Worm (Caenorhabditis elegans) whole organism, L4 larva: ENCODE results near the gene ttbk-5.

Source experiments
- F10B5.3 ChIP-seq: sonication (generic microtip); optimal IDR thresholded peaks from 2 replicates; lab custom pipeline; 2016; ENCODE audit warnings: mild to moderate bottlenecking, missing genetic modification characterization, missing compliant biosample characterization
- R02D3.7 ChIP-seq: fragments of 150-350 bp; sonication (generic microtip); optimal IDR thresholded peaks from 3 replicates; lab custom pipeline; 2014; ENCODE audit warnings: missing biosample characterization, missing genetic modification characterization
- T20F7.1 ChIP-seq: fragments of 200-800 bp; sonication (Bioruptor generic); optimal IDR thresholded peaks from 2 replicates; lab custom pipeline; 2018; ENCODE audit warnings: mild to moderate bottlenecking, missing genetic modification characterization, missing compliant biosample characterization
- T26A8.4 ChIP-seq: fragments of 200-800 bp; sonication (Bioruptor generic); IDR thresholded peaks from 2 replicates; pipeline ENCODE4 v1.3.6; 2022; ENCODE audit warnings: missing genetic modification characterization, missing compliant biosample characterization
- ZK546.5 ChIP-seq, 2 experiments: sonication (generic microtip); optimal IDR thresholded peaks; 2 replicates each; lab custom pipeline; 2017; ENCODE audit warnings: missing biosample characterization in 2 of 2, missing genetic modification characterization in 2 of 2
- aha-1 ChIP-seq: fragments of 150-350 bp; peaks from one replicate; lab custom pipeline; 2014; ENCODE audit warnings: missing biosample characterization, missing genetic modification characterization
- ces-1 ChIP-seq: fragments of 150-350 bp; sonication (generic microtip); optimal IDR thresholded peaks from 4 replicates; lab custom pipeline; 2014; ENCODE audit warnings: missing biosample characterization, missing genetic modification reagents, missing genetic modification characterization
- cey-2 ChIP-seq: sonication (generic microtip); optimal IDR thresholded peaks from 3 replicates; lab custom pipeline; 2017; ENCODE audit warnings: missing genetic modification characterization, mild to moderate bottlenecking, missing compliant biosample characterization, antibody characterized with exemption, borderline replicate concordance; ENCODE audit not compliant: insufficient read depth
- daf-16 ChIP-seq, 3 experiments: sonication (generic microtip); optimal IDR thresholded peaks; 2 replicates each; lab custom pipeline; 2016 to 2017; ENCODE audit warnings: missing genetic modification characterization in 3 of 3, missing genetic modification reagents in 3 of 3, mild to moderate bottlenecking in 2 of 3, missing compliant biosample characterization in 2 of 3, missing biosample characterization in 1 of 3, moderate library complexity in 1 of 3
- daf-19 ChIP-seq: fragments of 200-800 bp; sonication (Bioruptor generic); conservative IDR thresholded peaks from 2 replicates; pipeline ENCODE4 v1.3.6; 2022; ENCODE audit warnings: missing genetic modification characterization, missing compliant biosample characterization
- daf-8 ChIP-seq: fragments of 200-800 bp; sonication (Bioruptor generic); IDR thresholded peaks from 2 replicates; pipeline ENCODE4 v1.3.6; 2022; ENCODE audit warnings: missing genetic modification characterization, missing compliant biosample characterization
- dmd-6 ChIP-seq: fragments of 200-800 bp; sonication (Bioruptor generic); IDR thresholded peaks from 2 replicates; pipeline ENCODE4 v1.3.6; 2022; ENCODE audit warnings: missing genetic modification reagents, missing genetic modification characterization, missing compliant biosample characterization
- dmd-8 ChIP-seq: fragments of 200-800 bp; sonication (Bioruptor generic); IDR thresholded peaks from 2 replicates; pipeline ENCODE4 v1.3.6; 2022; ENCODE audit warnings: missing genetic modification characterization, missing compliant biosample characterization
- dmd-9 ChIP-seq: fragments of 200-800 bp; sonication (Bioruptor generic); IDR thresholded peaks from 2 replicates; pipeline ENCODE4 v1.3.6; 2022; ENCODE audit warnings: missing genetic modification reagents, missing genetic modification characterization, missing compliant biosample characterization
- dve-1 ChIP-seq: sonication (generic microtip); optimal IDR thresholded peaks from 2 replicates; lab custom pipeline; 2017; ENCODE audit warnings: antibody characterized with exemption, mild to moderate bottlenecking, missing genetic modification characterization, missing compliant biosample characterization; ENCODE audit not compliant: insufficient read depth
- fkh-10 ChIP-seq: fragments of 150-350 bp; optimal IDR thresholded peaks from 2 replicates; lab custom pipeline; 2014; ENCODE audit warnings: missing biosample characterization, missing genetic modification reagents, missing genetic modification characterization
- hif-1 ChIP-seq, 2 experiments: sonication (generic microtip); optimal IDR thresholded peaks; 2 replicates each; lab custom pipeline; 2016 to 2017; ENCODE audit warnings: missing compliant biosample characterization in 2 of 2, missing genetic modification characterization in 2 of 2, missing genetic modification reagents in 2 of 2, missing genotype in 2 of 2, mild to moderate bottlenecking in 1 of 2
- hlh-11 ChIP-seq: fragments of 200-800 bp; sonication (Bioruptor generic); optimal IDR thresholded peaks from 2 replicates; lab custom pipeline; 2018; ENCODE audit warnings: mild to moderate bottlenecking, missing genetic modification characterization, missing compliant biosample characterization
- hlh-30 ChIP-seq: sonication (generic microtip); optimal IDR thresholded peaks from 2 replicates; lab custom pipeline; 2017; ENCODE audit warnings: antibody characterized with exemption, mild to moderate bottlenecking, missing genetic modification characterization, missing compliant biosample characterization; ENCODE audit not compliant: insufficient read depth
- hmg-1.1 ChIP-seq: fragments of 200-800 bp; sonication (Bioruptor generic); IDR thresholded peaks from 2 replicates; pipeline ENCODE4 v1.3.6; 2022; ENCODE audit warnings: missing genetic modification reagents, missing genetic modification characterization, missing compliant biosample characterization
- lim-7 ChIP-seq: fragments of 200-800 bp; sonication (Bioruptor generic); IDR thresholded peaks from 2 replicates; pipeline ENCODE4 v1.3.6; 2022; ENCODE audit warnings: missing genetic modification characterization, missing compliant biosample characterization
- lin-1 ChIP-seq: fragments of 200-800 bp; sonication (Bioruptor generic); IDR thresholded peaks from 2 replicates; pipeline ENCODE4 v1.3.6; 2022; ENCODE audit warnings: missing genetic modification reagents, missing genetic modification characterization, missing compliant biosample characterization
- lin-38 ChIP-seq: fragments of 200-800 bp; sonication (Bioruptor generic); IDR thresholded peaks from 2 replicates; pipeline ENCODE4 v1.3.6; 2022; ENCODE audit warnings: missing genetic modification reagents, missing genetic modification characterization, missing compliant biosample characterization
- lsy-2 ChIP-seq, 2 experiments: fragments of 150-350 bp in 1 of 2; sonication (generic microtip) in 1 of 2; optimal IDR thresholded peaks; 2 replicates each; lab custom pipeline; 2014 to 2017; ENCODE audit warnings: missing biosample characterization in 2 of 2, missing genetic modification characterization in 2 of 2
- mdl-1 ChIP-seq, 2 experiments: fragments of 150-350 bp in 1 of 2; sonication (generic microtip) in 1 of 2; optimal IDR thresholded peaks; 2 replicates each; lab custom pipeline; 2014 to 2017; ENCODE audit warnings: missing biosample characterization in 2 of 2, missing genetic modification characterization in 2 of 2
- mep-1 ChIP-seq: fragments of 150-350 bp; sonication (generic microtip); optimal IDR thresholded peaks from 3 replicates; lab custom pipeline; 2014; ENCODE audit warnings: missing biosample characterization, missing genetic modification characterization
- mes-2 ChIP-seq: sonication (generic microtip); optimal IDR thresholded peaks from 2 replicates; lab custom pipeline; 2016; ENCODE audit warnings: missing genotype, mild to moderate bottlenecking, missing genetic modification characterization, missing compliant biosample characterization; ENCODE audit not compliant: poor library complexity, severe bottlenecking
- nhr-102 ChIP-seq: sonication (generic microtip); optimal IDR thresholded peaks from 2 replicates; lab custom pipeline; 2016; ENCODE audit warnings: mild to moderate bottlenecking, missing genetic modification characterization, moderate library complexity, missing compliant biosample characterization
- nhr-237 ChIP-seq: sonication (generic microtip); optimal IDR thresholded peaks from 2 replicates; lab custom pipeline; 2017; ENCODE audit warnings: missing biosample characterization, missing genetic modification characterization
- nhr-25 ChIP-seq: sonication (generic microtip); optimal IDR thresholded peaks from 2 replicates; lab custom pipeline; 2017; ENCODE audit warnings: missing genetic modification characterization, mild to moderate bottlenecking, missing compliant biosample characterization, antibody characterized with exemption, moderate library complexity, borderline replicate concordance; ENCODE audit not compliant: insufficient read depth
- nhr-28 ChIP-seq: fragments of 150-350 bp; optimal IDR thresholded peaks from 2 replicates; lab custom pipeline; 2014; ENCODE audit warnings: missing biosample characterization, missing genetic modification characterization
- nhr-48 ChIP-seq: sonication (generic microtip); optimal IDR thresholded peaks from 2 replicates; lab custom pipeline; 2016; ENCODE audit warnings: mild to moderate bottlenecking, missing genetic modification characterization, missing compliant biosample characterization
- nhr-76 ChIP-seq: fragments of 150-350 bp; optimal IDR thresholded peaks from 2 replicates; lab custom pipeline; 2014; ENCODE audit warnings: missing biosample characterization, missing genetic modification characterization
- nhr-77 ChIP-seq: fragments of 150-350 bp; optimal IDR thresholded peaks from 2 replicates; lab custom pipeline; 2014; ENCODE audit warnings: missing biosample characterization, missing genetic modification characterization
- pha-4 ChIP-seq, 2 experiments: fragments of 150-350 bp in 1 of 2; fragments of 200-800 bp in 1 of 2; sonication (Bioruptor generic) in 1 of 2; IDR thresholded peaks in 1 of 2; optimal IDR thresholded peaks in 1 of 2; 2 replicates each; pipeline versions ENCODE4 v1.3.6 to Lab custom; 2014 to 2022; ENCODE audit warnings: missing genetic modification characterization in 2 of 2, missing genetic modification reagents in 2 of 2, missing biosample characterization in 1 of 2, missing compliant biosample characterization in 1 of 2
- php-3 ChIP-seq: fragments of 200-800 bp; sonication (Bioruptor generic); IDR thresholded peaks from 2 replicates; pipeline ENCODE4 v1.3.6; 2022; ENCODE audit warnings: missing genetic modification reagents, missing genetic modification characterization, missing compliant biosample characterization
- saeg-2 ChIP-seq: fragments of 200-800 bp; sonication (Bioruptor generic); IDR thresholded peaks from 2 replicates; pipeline ENCODE4 v1.3.6; 2022; ENCODE audit warnings: missing genetic modification reagents, missing genetic modification characterization, missing compliant biosample characterization
- skn-1 ChIP-seq: fragments of 150-350 bp; optimal IDR thresholded peaks from 2 replicates; lab custom pipeline; 2014; ENCODE audit warnings: missing biosample characterization, missing genetic modification characterization
- snpc-1.2 ChIP-seq: fragments of 200-800 bp; sonication (Bioruptor generic); IDR thresholded peaks from 2 replicates; pipeline ENCODE4 v1.3.6; 2022; ENCODE audit warnings: missing genetic modification reagents, missing genetic modification characterization, missing compliant biosample characterization
- tra-1 ChIP-seq: fragments of 200-800 bp; sonication (Bioruptor generic); IDR thresholded peaks from 2 replicates; pipeline ENCODE4 v1.3.6; 2022; ENCODE audit warnings: missing genetic modification reagents, missing genetic modification characterization, missing compliant biosample characterization
- unc-62 ChIP-seq, 3 experiments: fragments of 150-350 bp in 1 of 3; sonication (generic microtip); optimal IDR thresholded peaks in 2 of 3; peaks in 1 of 3; 1 replicate in 1 of 3; 2 replicates in 2 of 3; lab custom pipeline; 2014 to 2017; ENCODE audit warnings: missing biosample characterization in 3 of 3, missing genetic modification characterization in 3 of 3, missing genetic modification reagents in 3 of 3, missing genotype in 1 of 3
- zfp-2 ChIP-seq: sonication (generic microtip); optimal IDR thresholded peaks from 2 replicates; lab custom pipeline; 2016; ENCODE audit warnings: mild to moderate bottlenecking, missing genetic modification characterization, missing compliant biosample characterization
- zip-2 ChIP-seq: fragments of 150-350 bp; optimal IDR thresholded peaks from 2 replicates; lab custom pipeline; 2014; ENCODE audit warnings: missing biosample characterization, missing genetic modification characterization
- ztf-11 ChIP-seq: fragments of 150-350 bp; optimal IDR thresholded peaks from 2 replicates; lab custom pipeline; 2014; ENCODE audit warnings: missing biosample characterization, missing genetic modification characterization

The ttbk-5 gene

ce11 chrIV:10056138-10056537 is 34.3 kb upstream of the ttbk-5 start, which contains the start of gene T04B2.7:
Gene T04B2.7, minus strand, starts transcription at chrIV:10056238.
- TF ChIP-seq daf-8 (GFP tag; lab: Robert Waterston, UW) (no peak), R02D3.7 (no peak), T20F7.1 (GFP tag; lab: Kevin White, UChicago) (no peak), ZK546.5 (tag; optimal IDR thresholded peaks at IDR 0.05; lab: Kevin White, UChicago) (no peak), mes-2 (tag; lab: Kevin White, UChicago) (no peak), nhr-76 (tag; lab: Kevin White, UChicago) (no peak), daf-16 (GFP tag; optimal IDR thresholded peaks at IDR 0.05; lab: Kevin White, UChicago) (no peak), daf-16 (tag; optimal IDR thresholded peaks at IDR 0.05; lab: Kevin White, UChicago) (no peak), ces-1 (GFP tag; lab: Kevin White, UChicago) (no peak), lsy-2 (tag; optimal IDR thresholded peaks at IDR 0.05; lab: Kevin White, UChicago) (no peak), F10B5.3 (tag; lab: Kevin White, UChicago) (no peak), nhr-28 (no peak), zip-2 (tag; lab: Kevin White, UChicago) (no peak), fkh-10 (no peak), aha-1 (no peak)

ce11 chrIV:10059175-10059574 is 31.3 kb upstream of the ttbk-5 start:
- peak in 1 of 2 experiments; percentile 47 for TF ChIP-seq mdl-1 (tag; optimal IDR thresholded peaks at IDR 0.05; lab: Kevin White, UChicago)
- peak; percentile 57 for TF ChIP-seq nhr-28
- peak; percentile 63; the same call in 1 of the 2 replicates for TF ChIP-seq tra-1 (GFP tag; lab: Robert Waterston, UW)
- TF ChIP-seq nhr-48 (tag; lab: Kevin White, UChicago), result peak; percentile 43
- TF ChIP-seq lin-1 (GFP tag; lab: Robert Waterston, UW), result 0 out of 2 replicates have a peak, but pooled peaks have one; percentile 11
- TF ChIP-seq nhr-25 (tag; lab: Kevin White, UChicago), result no peak
- TF ChIP-seq unc-62 (GFP tag; optimal IDR thresholded peaks at IDR 0.05 in 1 of 2; lab: Kevin White, UChicago), result no peak
- no peak for TF ChIP-seq unc-62 (tag; optimal IDR thresholded peaks at IDR 0.05; lab: Kevin White, UChicago)
- TF ChIP-seq pha-4 (GFP tag; IDR thresholded peaks at IDR 0.05; lab: Robert Waterston, UW), result 0 out of 2 replicates have a peak, but pooled peaks have one; percentile 16
- no peak for TF ChIP-seq pha-4 (tag; optimal IDR thresholded peaks at IDR 0.05; lab: Kevin White, UChicago)
- TF ChIP-seq daf-8 (GFP tag; lab: Robert Waterston, UW), result no peak
- no peak for TF ChIP-seq snpc-1.2 (GFP tag; lab: Robert Waterston, UW)
- TF ChIP-seq dmd-8 (GFP tag; lab: Robert Waterston, UW), result no peak
- peak; percentile 80 for TF ChIP-seq hlh-11 (tag; lab: Kevin White, UChicago)
- TF ChIP-seq lsy-2 (tag; optimal IDR thresholded peaks at IDR 0.05; lab: Kevin White, UChicago), result peak in 1 of 2 experiments; percentile 1
- TF ChIP-seq zfp-2 (tag; lab: Kevin White, UChicago), result no peak
- TF ChIP-seq F10B5.3 (tag; lab: Kevin White, UChicago), result no peak
- no peak for TF ChIP-seq skn-1 (tag; lab: Kevin White, UChicago)
- no peak for TF ChIP-seq mep-1 (tag; lab: Kevin White, UChicago)
- TF ChIP-seq lim-7 (GFP tag; lab: Robert Waterston, UW), result no peak
- TF ChIP-seq php-3 (GFP tag; lab: Robert Waterston, UW), result peak; percentile 65; the same call in 1 of the 2 replicates
- 0 out of 2 replicates have a peak, but pooled peaks have one; percentile 19 for TF ChIP-seq saeg-2 (GFP tag; lab: Robert Waterston, UW)
- no peak for TF ChIP-seq dmd-9
- peak; percentile 41 for TF ChIP-seq nhr-77
- TF ChIP-seq dmd-6 (GFP tag; lab: Robert Waterston, UW), result peak; percentile 90
- TF ChIP-seq fkh-10, result no peak
- peak; percentile 21 for TF ChIP-seq T20F7.1 (GFP tag; lab: Kevin White, UChicago)
- TF ChIP-seq dve-1 (tag; lab: Kevin White, UChicago), result peak; percentile 93
- no peak for TF ChIP-seq T26A8.4
- TF ChIP-seq hif-1 (tag; optimal IDR thresholded peaks at IDR 0.05; lab: Kevin White, UChicago), result no peak
- no peak for TF ChIP-seq ces-1 (GFP tag; lab: Kevin White, UChicago)
- peak; percentile 31 for TF ChIP-seq nhr-102
- peak; percentile 87 for TF ChIP-seq aha-1
- no peak for TF ChIP-seq ztf-11
- peak; percentile 44 for TF ChIP-seq hlh-30 (tag; lab: Kevin White, UChicago)
- no peak for TF ChIP-seq daf-19 (GFP tag; lab: Robert Waterston, UW)
- TF ChIP-seq nhr-237, result no peak
- peak in 1 of 2 experiments; percentile 38 for TF ChIP-seq daf-16 (GFP tag; optimal IDR thresholded peaks at IDR 0.05; lab: Kevin White, UChicago)
- TF ChIP-seq daf-16 (tag; optimal IDR thresholded peaks at IDR 0.05; lab: Kevin White, UChicago), result peak; percentile 88
- no peak for TF ChIP-seq hmg-1.1
- TF ChIP-seq lin-38 (GFP tag; lab: Robert Waterston, UW), result peak; percentile 19; the same call in 1 of the 2 replicates
- TF ChIP-seq cey-2 (tag; lab: Kevin White, UChicago), result no peak
